Worm (Caenorhabditis elegans) whole organism, L4 larva: ENCODE results near the gene sdc-2.

Source experiments
- aly-2 ChIP-seq: sonication (generic microtip); optimal IDR thresholded peaks from 2 replicates; lab custom pipeline; 2018; ENCODE audit warnings: missing biosample characterization, missing genetic modification characterization
- ama-1 ChIP-seq: fragments of 150-350 bp; optimal IDR thresholded peaks from 2 replicates; lab custom pipeline; 2014; ENCODE audit warnings: inconsistent platforms, mixed read lengths
- ceh-82 ChIP-seq: sonication (generic microtip); optimal IDR thresholded peaks from 2 replicates; lab custom pipeline; 2017; ENCODE audit warnings: missing biosample characterization, missing genetic modification characterization
- daf-8 ChIP-seq: fragments of 200-800 bp; sonication (Bioruptor generic); IDR thresholded peaks from 2 replicates; pipeline ENCODE4 v1.3.6; 2022; ENCODE audit warnings: missing genetic modification characterization, missing compliant biosample characterization
- dve-1 ChIP-seq: sonication (generic microtip); optimal IDR thresholded peaks from 2 replicates; lab custom pipeline; 2017; ENCODE audit warnings: antibody characterized with exemption, mild to moderate bottlenecking, missing genetic modification characterization, missing compliant biosample characterization; ENCODE audit not compliant: insufficient read depth
- egl-27 ChIP-seq: sonication (generic microtip); optimal IDR thresholded peaks from 3 replicates; lab custom pipeline; 2017; ENCODE audit warnings: missing biosample characterization, missing genetic modification reagents, missing genetic modification characterization
- lim-7 ChIP-seq: fragments of 200-800 bp; sonication (Bioruptor generic); IDR thresholded peaks from 2 replicates; pipeline ENCODE4 v1.3.6; 2022; ENCODE audit warnings: missing genetic modification characterization, missing compliant biosample characterization
- nhr-11 ChIP-seq: fragments of 150-350 bp; optimal IDR thresholded peaks from 2 replicates; lab custom pipeline; 2014; ENCODE audit warnings: missing biosample characterization, missing genetic modification characterization
- nhr-6 ChIP-seq: fragments of 150-350 bp; optimal IDR thresholded peaks from 2 replicates; lab custom pipeline; 2014; ENCODE audit warnings: missing biosample characterization, missing genetic modification characterization
- pha-4 ChIP-seq, 2 experiments: fragments of 150-350 bp in 1 of 2; fragments of 200-800 bp in 1 of 2; sonication (Bioruptor generic) in 1 of 2; IDR thresholded peaks in 1 of 2; optimal IDR thresholded peaks in 1 of 2; 2 replicates each; pipeline versions ENCODE4 v1.3.6 to Lab custom; 2014 to 2022; ENCODE audit warnings: missing genetic modification characterization in 2 of 2, missing genetic modification reagents in 2 of 2, missing biosample characterization in 1 of 2, missing compliant biosample characterization in 1 of 2
- set-16 ChIP-seq: fragments of 200-800 bp; sonication (Bioruptor generic); IDR thresholded peaks from 2 replicates; pipeline ENCODE4 v1.3.6; 2022; ENCODE audit warnings: missing genetic modification reagents, missing genetic modification characterization, missing compliant biosample characterization
- snpc-4 ChIP-seq: fragments of 150-350 bp; optimal IDR thresholded peaks from 2 replicates; lab custom pipeline; 2014; ENCODE audit warnings: missing biosample characterization, missing genetic modification characterization
- zag-1 ChIP-seq: fragments of 150-350 bp; optimal IDR thresholded peaks from 2 replicates; lab custom pipeline; 2014; ENCODE audit warnings: missing biosample characterization, missing genetic modification characterization
- ztf-11 ChIP-seq: fragments of 150-350 bp; optimal IDR thresholded peaks from 2 replicates; lab custom pipeline; 2014; ENCODE audit warnings: missing biosample characterization, missing genetic modification characterization

DNA sequence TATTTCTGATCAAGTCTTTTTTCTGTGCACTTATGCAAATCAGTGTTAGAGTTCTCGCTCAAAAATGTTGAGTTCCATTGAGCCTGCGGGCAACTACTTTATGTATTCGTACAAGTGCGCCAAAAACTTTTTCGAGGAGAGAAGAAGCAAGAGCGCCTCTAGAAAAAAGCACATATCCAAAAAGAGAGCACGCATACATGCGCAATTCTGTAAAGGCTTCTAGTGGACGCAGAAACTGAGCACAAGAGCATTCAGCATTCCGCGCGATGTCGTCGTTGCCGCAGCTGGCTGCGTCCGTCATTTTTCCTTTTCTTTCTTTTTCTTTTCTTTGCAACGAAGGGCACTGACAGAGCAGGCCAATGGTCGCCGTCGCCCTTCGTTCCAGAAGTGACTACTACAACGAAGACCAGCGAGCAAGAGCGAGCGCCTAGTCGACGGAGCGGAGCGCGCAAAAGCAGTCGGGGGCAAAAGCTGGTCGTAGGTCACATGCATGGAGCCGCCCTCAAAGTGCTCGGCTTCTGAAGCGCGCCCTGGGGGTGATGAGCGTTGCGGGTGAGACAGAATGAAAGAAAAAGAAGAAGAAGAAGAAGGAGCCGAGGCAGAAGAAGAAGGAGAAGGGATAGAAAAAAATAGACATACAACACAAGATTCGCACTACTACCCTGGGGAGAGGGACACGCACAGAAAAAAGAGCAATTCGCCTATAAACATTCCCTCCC is 49.4 kb upstream of the sdc-2 start:
- TF ChIP-seq dve-1 (tag; lab: Kevin White, UChicago) (no peak), zag-1 (no peak), snpc-4 (tag; lab: Kevin White, UChicago) (no peak), ama-1 (lab: Kevin White, UChicago) (no peak), daf-8 (GFP tag; lab: Robert Waterston, UW) (no peak), lim-7 (no peak), ztf-11 (tag; lab: Kevin White, UChicago) (no peak), nhr-11 (tag; lab: Kevin White, UChicago) (peak; percentile 25), ceh-82 (tag; lab: Kevin White, UChicago) (no peak), nhr-6 (tag; lab: Kevin White, UChicago) (no peak), pha-4 (GFP tag; IDR thresholded peaks at IDR 0.05; lab: Robert Waterston, UW) (peak; percentile 15; the same call in 1 of the 2 replicates), pha-4 (tag; optimal IDR thresholded peaks at IDR 0.05; lab: Kevin White, UChicago) (no peak), egl-27 (tag; lab: Kevin White, UChicago) (no peak), aly-2 (tag; lab: Kevin White, UChicago) (no peak), set-16 (GFP tag; lab: Robert Waterston, UW) (peak; percentile 98)
